Worm (Caenorhabditis elegans) whole organism, young adult: ENCODE data around the gene pdzd-8.

Experiments used
- B0336.3 ChIP-seq: fragments of 200-800 bp; sonication (Bioruptor generic); IDR thresholded peaks from 2 replicates; pipeline ENCODE4 v1.3.6; 2022; ENCODE audit warnings: missing genetic modification characterization, missing compliant biosample characterization
- C17E4.6 ChIP-seq: fragments of 200-800 bp; sonication (Bioruptor generic); IDR thresholded peaks from 2 replicates; pipeline ENCODE4 v1.3.6; 2022; ENCODE audit warnings: missing genetic modification reagents, missing genetic modification characterization, missing compliant biosample characterization
- F22D6.2 ChIP-seq: sonication (generic microtip); optimal IDR thresholded peaks from 2 replicates; lab custom pipeline; 2016; ENCODE audit warnings: mild to moderate bottlenecking, missing genetic modification characterization, missing compliant biosample characterization
- F23B12.7 ChIP-seq: sonication (generic microtip); optimal IDR thresholded peaks from 2 replicates; lab custom pipeline; 2017; ENCODE audit warnings: missing genetic modification characterization, mild to moderate bottlenecking, missing compliant biosample characterization, antibody characterized with exemption, moderate library complexity; ENCODE audit not compliant: insufficient read depth
- F33H1.4 ChIP-seq: fragments of 200-800 bp; sonication (Bioruptor generic); IDR thresholded peaks from 2 replicates; pipeline ENCODE4 v1.3.6; 2022; ENCODE audit warnings: missing genetic modification reagents, missing genetic modification characterization, missing compliant biosample characterization
- F49E8.2 ChIP-seq: sonication (generic microtip); optimal IDR thresholded peaks from 3 replicates; lab custom pipeline; 2017; ENCODE audit warnings: missing genetic modification characterization, mild to moderate bottlenecking, missing compliant biosample characterization, antibody characterized with exemption, moderate library complexity; ENCODE audit not compliant: insufficient read depth
- F55B11.4 ChIP-seq: sonication (generic microtip); optimal IDR thresholded peaks from 2 replicates; lab custom pipeline; 2016; ENCODE audit warnings: missing compliant biosample characterization, missing genetic modification characterization, borderline replicate concordance; ENCODE audit not compliant: insufficient read depth
- Y53F4B.3 ChIP-seq: fragments of 200-800 bp; sonication (Bioruptor generic); IDR thresholded peaks from 2 replicates; pipeline ENCODE4 v1.3.6; 2022; ENCODE audit warnings: missing genetic modification reagents, missing genetic modification characterization, missing compliant biosample characterization
- Y56A3A.18 ChIP-seq: fragments of 200-800 bp; sonication (Bioruptor generic); IDR thresholded peaks from 2 replicates; pipeline ENCODE4 v1.3.6; 2022; ENCODE audit warnings: missing genetic modification reagents, missing genetic modification characterization, missing compliant biosample characterization
- Y79H2A.3 ChIP-seq: fragments of 200-800 bp; sonication (Bioruptor generic); conservative IDR thresholded peaks from 2 replicates; pipeline ENCODE4 v1.3.6; 2022; ENCODE audit warnings: missing genetic modification reagents, missing genetic modification characterization, missing compliant biosample characterization
- ZK185.1 ChIP-seq: sonication (generic microtip); optimal IDR thresholded peaks from 2 replicates; lab custom pipeline; 2016; ENCODE audit warnings: mild to moderate bottlenecking, missing genetic modification characterization, missing compliant biosample characterization; ENCODE audit not compliant: poor library complexity, severe bottlenecking
- akir-1 ChIP-seq: fragments of 200-800 bp; sonication (Bioruptor generic); optimal IDR thresholded peaks from 2 replicates; lab custom pipeline; 2018; ENCODE audit warnings: mild to moderate bottlenecking, missing genetic modification characterization, moderate library complexity, missing compliant biosample characterization
- athp-1 ChIP-seq: sonication (generic microtip); optimal IDR thresholded peaks from 2 replicates; lab custom pipeline; 2017; ENCODE audit warnings: mild to moderate bottlenecking, missing genetic modification characterization, missing compliant biosample characterization
- attf-3 ChIP-seq: fragments of 200-800 bp; sonication (Bioruptor generic); conservative IDR thresholded peaks from 2 replicates; pipeline ENCODE4 v1.3.6; 2022; ENCODE audit warnings: missing genetic modification reagents, missing genetic modification characterization, missing compliant biosample characterization
- bed-1 ChIP-seq: fragments of 200-800 bp; sonication (Bioruptor generic); IDR thresholded peaks from 2 replicates; pipeline ENCODE4 v1.3.6; 2022; ENCODE audit warnings: missing genetic modification reagents, missing genetic modification characterization, missing compliant biosample characterization
- cebp-2 ChIP-seq: fragments of 200-800 bp; sonication (Bioruptor generic); IDR thresholded peaks from 2 replicates; pipeline ENCODE4 v1.3.6; 2022; ENCODE audit warnings: missing genetic modification characterization, missing compliant biosample characterization
- ceh-27 ChIP-seq: fragments of 200-800 bp; sonication (Bioruptor generic); optimal IDR thresholded peaks from 2 replicates; lab custom pipeline; 2018; ENCODE audit warnings: mild to moderate bottlenecking, missing genetic modification characterization, moderate library complexity, missing compliant biosample characterization
- ceh-91 ChIP-seq: fragments of 200-800 bp; sonication (Bioruptor generic); IDR thresholded peaks from 2 replicates; pipeline ENCODE4 v1.3.6; 2022; ENCODE audit warnings: missing genetic modification reagents, missing genetic modification characterization, missing compliant biosample characterization
- dox-1 ChIP-seq: fragments of 200-800 bp; sonication (Bioruptor generic); IDR thresholded peaks from 2 replicates; pipeline ENCODE4 v1.3.6; 2022; ENCODE audit warnings: missing genetic modification reagents, missing genetic modification characterization, missing compliant biosample characterization
- dpl-1 ChIP-seq: fragments of 150-350 bp; optimal IDR thresholded peaks from 2 replicates; lab custom pipeline; 2014; ENCODE audit warnings: missing biosample characterization, missing genetic modification reagents, missing genetic modification characterization
- egrh-3 ChIP-seq: fragments of 200-800 bp; sonication (Bioruptor generic); IDR thresholded peaks from 2 replicates; pipeline ENCODE4 v1.3.6; 2022; ENCODE audit warnings: missing genetic modification reagents, missing genetic modification characterization, missing compliant biosample characterization
- ekl-4 ChIP-seq: fragments of 200-800 bp; sonication (Bioruptor generic); IDR thresholded peaks from 2 replicates; pipeline ENCODE4 v1.3.6; 2022; ENCODE audit warnings: missing genetic modification reagents, missing genetic modification characterization, missing compliant biosample characterization
- fkh-3 ChIP-seq: sonication (generic microtip); optimal IDR thresholded peaks from 2 replicates; lab custom pipeline; 2016; ENCODE audit warnings: mild to moderate bottlenecking, missing genetic modification characterization, missing compliant biosample characterization
- hmg-1.2 ChIP-seq: fragments of 200-800 bp; sonication (Bioruptor generic); IDR thresholded peaks from 2 replicates; pipeline ENCODE4 v1.3.6; 2022; ENCODE audit warnings: missing genetic modification reagents, missing genetic modification characterization, missing compliant biosample characterization
- hsf-1 ChIP-seq: fragments of 200-800 bp; sonication (Bioruptor generic); IDR thresholded peaks from 2 replicates; pipeline ENCODE4 v1.3.6; 2022; ENCODE audit warnings: missing genetic modification reagents, missing genetic modification characterization, missing compliant biosample characterization
- lag-1 ChIP-seq: fragments of 200-800 bp; sonication (Bioruptor generic); IDR thresholded peaks from 2 replicates; pipeline ENCODE4 v1.3.6; 2022; ENCODE audit warnings: missing genetic modification reagents, missing genetic modification characterization, missing compliant biosample characterization
- let-526 ChIP-seq: fragments of 200-800 bp; sonication (Bioruptor generic); IDR thresholded peaks from 2 replicates; pipeline ENCODE4 v1.3.6; 2022; ENCODE audit warnings: missing genetic modification reagents, missing genetic modification characterization, missing compliant biosample characterization
- lin-35 ChIP-seq, 3 experiments: fragments of 150-350 bp in 2 of 3; sonication (generic microtip) in 1 of 3; optimal IDR thresholded peaks; 2 replicates each; lab custom pipeline; 2014 to 2018; ENCODE audit warnings: missing biosample characterization in 3 of 3, missing genetic modification characterization in 3 of 3, missing genetic modification reagents in 3 of 3
- lsl-1 ChIP-seq: fragments of 200-800 bp; sonication (Bioruptor generic); optimal IDR thresholded peaks from 2 replicates; lab custom pipeline; 2018; ENCODE audit warnings: mild to moderate bottlenecking, missing genetic modification characterization, moderate library complexity, missing compliant biosample characterization
- madf-3 ChIP-seq: fragments of 200-800 bp; sonication (Bioruptor generic); IDR thresholded peaks from 2 replicates; pipeline ENCODE4 v1.3.6; 2022; ENCODE audit warnings: missing genetic modification reagents, missing genetic modification characterization, missing compliant biosample characterization
- madf-8 ChIP-seq: fragments of 200-800 bp; sonication (Bioruptor generic); conservative IDR thresholded peaks from 2 replicates; pipeline ENCODE4 v1.3.6; 2022; ENCODE audit warnings: missing genetic modification reagents, missing genetic modification characterization, missing compliant biosample characterization
- mel-28 ChIP-seq: sonication (generic microtip); optimal IDR thresholded peaks from 2 replicates; lab custom pipeline; 2016; ENCODE audit warnings: borderline replicate concordance, mild to moderate bottlenecking, missing genetic modification characterization, missing compliant biosample characterization
- nhr-120 ChIP-seq: fragments of 200-800 bp; sonication (Bioruptor generic); IDR thresholded peaks from 2 replicates; pipeline ENCODE4 v1.3.6; 2022; ENCODE audit warnings: missing genetic modification characterization, missing compliant biosample characterization
- nhr-179 ChIP-seq: sonication (generic microtip); optimal IDR thresholded peaks from 2 replicates; lab custom pipeline; 2016; ENCODE audit warnings: mild to moderate bottlenecking, missing genetic modification characterization, missing compliant biosample characterization
- nhr-27 ChIP-seq: fragments of 200-800 bp; sonication (Bioruptor generic); optimal IDR thresholded peaks from 2 replicates; lab custom pipeline; 2018; ENCODE audit warnings: mild to moderate bottlenecking, missing genetic modification characterization, moderate library complexity, missing compliant biosample characterization
- nhr-80 ChIP-seq: sonication (generic microtip); optimal IDR thresholded peaks from 2 replicates; lab custom pipeline; 2016; ENCODE audit warnings: missing genetic modification characterization, missing compliant biosample characterization
- nhr-90 ChIP-seq: sonication (generic microtip); optimal IDR thresholded peaks from 2 replicates; lab custom pipeline; 2016; ENCODE audit warnings: missing genotype, mild to moderate bottlenecking, missing genetic modification characterization, missing compliant biosample characterization
- pbrm-1 ChIP-seq: fragments of 200-800 bp; sonication (Bioruptor generic); IDR thresholded peaks from 2 replicates; pipeline ENCODE4 v1.3.6; 2022; ENCODE audit warnings: missing genetic modification reagents, missing genetic modification characterization, missing compliant biosample characterization
- rec-8 ChIP-seq, 2 experiments: sonication (generic microtip); optimal IDR thresholded peaks; 2 replicates each; lab custom pipeline; 2016; ENCODE audit warnings: mild to moderate bottlenecking in 2 of 2, missing genetic modification characterization in 2 of 2, missing genetic modification reagents in 2 of 2, missing genotype in 2 of 2, missing biosample characterization in 1 of 2, missing compliant biosample characterization in 1 of 2, moderate library complexity in 1 of 2
- sea-2 ChIP-seq: fragments of 200-800 bp; sonication (Bioruptor generic); IDR thresholded peaks from 2 replicates; pipeline ENCODE4 v1.3.6; 2022; ENCODE audit warnings: missing genetic modification characterization, missing compliant biosample characterization
- snpc-1.1 ChIP-seq: sonication (generic microtip); optimal IDR thresholded peaks from 2 replicates; lab custom pipeline; 2017; ENCODE audit warnings: missing genetic modification characterization, mild to moderate bottlenecking, missing compliant biosample characterization, antibody characterized with exemption, moderate library complexity, missing genotype, missing genetic modification reagents; ENCODE audit not compliant: insufficient read depth
- tlf-1 ChIP-seq: fragments of 200-800 bp; sonication (Bioruptor generic); optimal IDR thresholded peaks from 2 replicates; lab custom pipeline; 2018; ENCODE audit warnings: mild to moderate bottlenecking, missing genetic modification characterization, missing compliant biosample characterization
- unc-62 ChIP-seq: fragments of 150-350 bp; optimal IDR thresholded peaks from 2 replicates; lab custom pipeline; 2014; ENCODE audit warnings: missing biosample characterization, missing genetic modification reagents, missing genetic modification characterization
- xnd-1 ChIP-seq: sonication (generic microtip); optimal IDR thresholded peaks from 2 replicates; lab custom pipeline; 2016; ENCODE audit warnings: missing genotype, missing genetic modification reagents, missing genetic modification characterization, missing compliant biosample characterization
- ztf-22 ChIP-seq: fragments of 200-800 bp; sonication (Bioruptor generic); optimal IDR thresholded peaks from 2 replicates; lab custom pipeline; 2018; ENCODE audit warnings: mild to moderate bottlenecking, missing genetic modification characterization, moderate library complexity, missing compliant biosample characterization
- ztf-25 ChIP-seq: fragments of 200-800 bp; sonication (Bioruptor generic); IDR thresholded peaks from 2 replicates; pipeline ENCODE4 v1.3.6; 2022; ENCODE audit warnings: missing genetic modification reagents, missing genetic modification characterization, missing compliant biosample characterization
- ztf-3 ChIP-seq: fragments of 200-800 bp; sonication (Bioruptor generic); optimal IDR thresholded peaks from 2 replicates; lab custom pipeline; 2018; ENCODE audit warnings: mild to moderate bottlenecking, missing genetic modification characterization, missing compliant biosample characterization

Gene pdzd-8

DNA sequence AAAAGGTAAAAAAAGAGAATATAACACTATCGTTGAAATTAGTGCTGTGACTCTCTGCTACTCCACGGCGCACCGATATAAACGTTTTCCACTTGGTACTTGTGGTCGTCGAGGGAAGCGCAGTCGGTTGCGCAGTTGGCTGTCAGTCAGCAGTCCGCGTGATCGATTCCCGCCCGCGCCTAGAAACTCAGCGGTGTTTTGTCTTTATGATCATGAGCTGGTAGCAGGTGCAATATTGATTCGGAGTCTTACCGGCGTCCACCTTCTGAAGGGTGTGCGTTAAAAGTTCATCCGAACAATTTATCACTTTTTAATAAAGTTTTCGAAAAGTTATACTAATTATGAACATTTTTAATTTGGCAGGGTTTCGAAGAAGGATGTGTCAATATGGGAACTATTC is 48.2 kb upstream of the pdzd-8 start (continued):
- TF ChIP-seq athp-1 (tag; lab: Kevin White, UChicago) (peak; percentile 96), lsl-1 (peak; percentile 66), snpc-1.1 (tag; lab: Kevin White, UChicago) (peak; percentile 56), C17E4.6 (peak; percentile 60), unc-62 (GFP tag; lab: Kevin White, UChicago) (no peak), fkh-3 (tag; lab: Kevin White, UChicago) (peak; percentile 93), hsf-1 (GFP tag; lab: Robert Waterston, UW) (peak; percentile 69), lin-35 (GFP tag; optimal IDR thresholded peaks at IDR 0.05; lab: Kevin White, UChicago) (peak in 1 of 3 experiments; percentile 84), madf-3 (GFP tag; lab: Robert Waterston, UW) (peak; percentile 84), F33H1.4 (GFP tag; lab: Robert Waterston, UW) (peak; percentile 38), F55B11.4 (no peak), akir-1 (GFP tag; lab: Kevin White, UChicago) (peak; percentile 32), lag-1 (GFP tag; lab: Robert Waterston, UW) (no peak), B0336.3 (peak; percentile 89), bed-1 (0 out of 2 replicates have a peak, but pooled peaks have one; percentile 65), Y79H2A.3 (GFP tag; lab: Robert Waterston, UW) (peak; percentile 29; the same call in 1 of the 2 replicates), ztf-3 (GFP tag; lab: Kevin White, UChicago) (peak; percentile 65), tlf-1 (GFP tag; lab: Kevin White, UChicago) (peak; percentile 74), egrh-3 (peak; percentile 57), ceh-91 (GFP tag; lab: Robert Waterston, UW) (0 out of 2 replicates have a peak, but pooled peaks have one; percentile 7), sea-2 (GFP tag; lab: Robert Waterston, UW) (peak; percentile 83), nhr-80 (tag; lab: Kevin White, UChicago) (peak; percentile 75), xnd-1 (tag; lab: Kevin White, UChicago) (peak; percentile 42), mel-28 (tag; lab: Kevin White, UChicago) (peak; percentile 31), madf-8 (0 out of 2 replicates have a peak, but pooled peaks have one; percentile 21), nhr-27 (tag; lab: Kevin White, UChicago) (peak; percentile 73), ZK185.1 (tag; lab: Kevin White, UChicago) (peak; percentile 91), nhr-120 (GFP tag; lab: Robert Waterston, UW) (peak; percentile 89; the same call in 1 of the 2 replicates), ekl-4 (GFP tag; lab: Robert Waterston, UW) (peak; percentile 89), nhr-179 (tag; lab: Kevin White, UChicago) (peak; percentile 78), dox-1 (GFP tag; lab: Robert Waterston, UW) (peak; percentile 91), F23B12.7 (peak; percentile 92), rec-8 (tag; optimal IDR thresholded peaks at IDR 0.05; lab: Kevin White, UChicago) (peak; percentile 90 to 94), hmg-1.2 (peak; percentile 78), Y56A3A.18 (GFP tag; lab: Robert Waterston, UW) (peak; percentile 85), attf-3 (GFP tag; lab: Robert Waterston, UW) (peak; percentile 87), F22D6.2 (tag; lab: Kevin White, UChicago) (peak; percentile 51), F49E8.2 (tag; lab: Kevin White, UChicago) (peak; percentile 77), let-526 (GFP tag; lab: Robert Waterston, UW) (peak; percentile 50; the same call in 1 of the 2 replicates), ztf-22 (peak; percentile 68), Y53F4B.3 (GFP tag; lab: Robert Waterston, UW) (0 out of 2 replicates have a peak, but pooled peaks have one; percentile 15), dpl-1 (GFP tag; lab: Kevin White, UChicago) (peak; percentile 11), ceh-27 (peak; percentile 84), pbrm-1 (GFP tag; lab: Robert Waterston, UW) (peak; percentile 69), nhr-90 (peak; percentile 96), cebp-2 (peak; percentile 86; the same call in 1 of the 2 replicates), ztf-25 (GFP tag; lab: Robert Waterston, UW) (peak; percentile 62; the same call in 1 of the 2 replicates)
